Fruit fly (Drosophila melanogaster) whole organism, embryonic: Measurements from ENCODE around the gene CG16978.
A peak's percentile ranks its signal among the peaks of the same experiment; 100 is the strongest.

ENCODE experiments used
- CG11456 ChIP-seq: fragments of 200-800 bp; sonication (Bioruptor generic); IDR thresholded peaks from 3 replicates; pipeline ENCODE4 v1.3.6; 2022; ENCODE audit warnings: missing biosample characterization, missing genetic modification characterization
- CG11696 ChIP-seq: fragments of 200-800 bp; sonication (Bioruptor generic); IDR thresholded peaks from 2 replicates; pipeline ENCODE4 v1.3.6; 2022; ENCODE audit warnings: missing biosample characterization, missing genetic modification characterization
- CG12219 ChIP-seq: fragments of 200-800 bp; sonication (Bioruptor generic); optimal IDR thresholded peaks from 3 replicates; lab custom pipeline; 2018; ENCODE audit warnings: missing biosample characterization, mild to moderate bottlenecking, missing genetic modification characterization
- CG12391 ChIP-seq: fragments of 200-800 bp; sonication (Bioruptor generic); optimal IDR thresholded peaks from 3 replicates; lab custom pipeline; 2018; ENCODE audit warnings: missing biosample characterization, mild to moderate bottlenecking, missing genetic modification characterization, moderate library complexity
- CG13287 ChIP-seq: fragments of 200-800 bp; sonication (Bioruptor generic); IDR thresholded peaks from 2 replicates; pipeline ENCODE4 v1.3.6; 2022; ENCODE audit warnings: missing biosample characterization, missing genetic modification characterization; ENCODE audit not compliant: partially characterized antibody
- CG1529 ChIP-seq: fragments of 200-800 bp; sonication (Bioruptor generic); optimal IDR thresholded peaks from 3 replicates; lab custom pipeline; 2018; ENCODE audit warnings: missing biosample characterization, missing genetic modification characterization
- CG15479 ChIP-seq: fragments of 200-800 bp; sonication (Bioruptor generic); optimal IDR thresholded peaks from 3 replicates; lab custom pipeline; 2019; ENCODE audit warnings: missing biosample characterization, mild to moderate bottlenecking, missing genetic modification characterization, moderate library complexity
- CG1603 ChIP-seq: fragments of 200-800 bp; sonication (Bioruptor generic); optimal IDR thresholded peaks from 2 replicates; lab custom pipeline; 2019; ENCODE audit warnings: missing biosample characterization, mild to moderate bottlenecking, missing genetic modification characterization, moderate library complexity
- CG17829 ChIP-seq: fragments of 200-800 bp; optimal IDR thresholded peaks from 2 replicates; lab custom pipeline; 2019; ENCODE audit warnings: missing biosample characterization, mild to moderate bottlenecking, missing genetic modification characterization, moderate library complexity
- CG18619 ChIP-seq: fragments of 200-800 bp; sonication (Bioruptor generic); optimal IDR thresholded peaks from 3 replicates; lab custom pipeline; 2017; ENCODE audit warnings: missing biosample characterization, mild to moderate bottlenecking, missing genetic modification characterization
- CG2129 ChIP-seq: fragments of 200-800 bp; sonication (Bioruptor generic); IDR thresholded peaks from 2 replicates; pipeline ENCODE4 v1.3.6; 2022; ENCODE audit warnings: missing biosample characterization, missing genetic modification characterization; ENCODE audit not compliant: partially characterized antibody
- CG33557 ChIP-seq: fragments of 200-800 bp; sonication (Bioruptor generic); optimal IDR thresholded peaks from 2 replicates; lab custom pipeline; 2019; ENCODE audit warnings: missing biosample characterization, mild to moderate bottlenecking, missing genetic modification characterization, moderate library complexity
- CG6175 ChIP-seq: fragments of 200-800 bp; sonication (Bioruptor generic); IDR thresholded peaks from 3 replicates; pipeline ENCODE4 v1.3.6; 2022; ENCODE audit warnings: missing biosample characterization, missing genetic modification characterization
- CG6765 ChIP-seq: fragments of 200-800 bp; sonication (Bioruptor generic); optimal IDR thresholded peaks from 3 replicates; lab custom pipeline; 2017; ENCODE audit warnings: missing biosample characterization, mild to moderate bottlenecking, missing genetic modification characterization
- CG8359 ChIP-seq: fragments of 200-800 bp; sonication (Bioruptor generic); optimal IDR thresholded peaks from 2 replicates; lab custom pipeline; 2017; ENCODE audit warnings: missing biosample characterization, mild to moderate bottlenecking, missing genetic modification characterization, borderline replicate concordance
- CG9932 ChIP-seq: fragments of 200-800 bp; sonication (Bioruptor generic); IDR thresholded peaks from 2 replicates; pipeline ENCODE4 v1.3.6; 2022; ENCODE audit warnings: missing biosample characterization, missing genetic modification characterization
- CrebB ChIP-seq: fragments of 200-800 bp; sonication (Bioruptor generic); optimal IDR thresholded peaks from 3 replicates; lab custom pipeline; 2018; ENCODE audit warnings: missing biosample characterization, mild to moderate bottlenecking, missing genetic modification characterization
- Dll ChIP-seq: fragments of 200-800 bp; sonication (Bioruptor generic); IDR thresholded peaks from 4 replicates; pipeline ENCODE4 v1.3.6; 2022; ENCODE audit warnings: missing biosample characterization, missing genetic modification characterization; ENCODE audit not compliant: partially characterized antibody
- Elba2 ChIP-seq: fragments of 200-800 bp; sonication (Bioruptor generic); optimal IDR thresholded peaks from 3 replicates; lab custom pipeline; 2016; ENCODE audit warnings: missing biosample characterization, missing genetic modification characterization
- Gug ChIP-seq: fragments of 200-800 bp; sonication (Bioruptor generic); IDR thresholded peaks from 4 replicates; pipeline ENCODE4 v1.3.6; 2022; ENCODE audit warnings: missing biosample characterization, missing genetic modification characterization
- HLH4C ChIP-seq: fragments of 200-800 bp; sonication (Bioruptor generic); IDR thresholded peaks from 3 replicates; pipeline ENCODE4 v1.3.6; 2022; ENCODE audit warnings: missing biosample characterization, missing genetic modification characterization; ENCODE audit not compliant: partially characterized antibody
- Max ChIP-seq: fragments of 200-800 bp; sonication (Bioruptor generic); optimal IDR thresholded peaks from 2 replicates; lab custom pipeline; 2016; ENCODE audit warnings: missing biosample characterization, mild to moderate bottlenecking, missing genetic modification characterization
- Mrtf ChIP-seq: fragments of 200-800 bp; sonication (Bioruptor generic); IDR thresholded peaks from 3 replicates; pipeline ENCODE4 v1.3.6; 2022; ENCODE audit warnings: missing biosample characterization, missing genetic modification characterization
- Ravus ChIP-seq: fragments of 200-800 bp; sonication (Bioruptor generic); IDR thresholded peaks from 2 replicates; pipeline ENCODE4 v1.3.6; 2022; ENCODE audit warnings: missing biosample characterization, missing genetic modification characterization
- Rfx ChIP-seq: fragments of 200-800 bp; sonication (Bioruptor generic); IDR thresholded peaks from 2 replicates; pipeline ENCODE4 v1.3.6; 2022; ENCODE audit warnings: missing biosample characterization, missing genetic modification characterization
- Scr ChIP-seq: fragments of 200-800 bp; sonication (Bioruptor generic); IDR thresholded peaks from 2 replicates; pipeline ENCODE4 v1.3.6; 2022; ENCODE audit warnings: missing biosample characterization, missing genetic modification characterization; ENCODE audit not compliant: partially characterized antibody
- Xbp1 ChIP-seq: fragments of 200-800 bp; sonication (Bioruptor generic); optimal IDR thresholded peaks from 3 replicates; lab custom pipeline; 2016; ENCODE audit warnings: missing biosample characterization, mild to moderate bottlenecking, missing genetic modification characterization
- bbx ChIP-seq: fragments of 200-800 bp; sonication (Bioruptor generic); IDR thresholded peaks from 2 replicates; pipeline ENCODE4 v1.3.6; 2022; ENCODE audit warnings: missing biosample characterization, missing genetic modification characterization; ENCODE audit not compliant: partially characterized antibody
- caup ChIP-seq: fragments of 200-800 bp; sonication (Bioruptor generic); optimal IDR thresholded peaks from 3 replicates; lab custom pipeline; 2017; ENCODE audit warnings: missing biosample characterization, mild to moderate bottlenecking, missing genetic modification characterization, moderate library complexity; ENCODE audit not compliant: severe bottlenecking
- cg ChIP-seq: fragments of 200-800 bp; sonication (Bioruptor generic); optimal IDR thresholded peaks from 3 replicates; lab custom pipeline; 2019; ENCODE audit warnings: missing biosample characterization, mild to moderate bottlenecking, missing genetic modification characterization, moderate library complexity
- chm ChIP-seq: fragments of 200-800 bp; sonication (Bioruptor generic); IDR thresholded peaks from 2 replicates; pipeline ENCODE4 v1.3.6; 2022; ENCODE audit warnings: missing biosample characterization, missing genetic modification characterization
- ci ChIP-seq: fragments of 200-800 bp; sonication (Bioruptor generic); IDR thresholded peaks from 3 replicates; pipeline ENCODE4 v1.3.6; 2022; ENCODE audit warnings: missing biosample characterization, missing genetic modification characterization
- exex ChIP-seq: fragments of 200-800 bp; sonication (Bioruptor generic); optimal IDR thresholded peaks from 4 replicates; lab custom pipeline; 2018; ENCODE audit warnings: missing biosample characterization, mild to moderate bottlenecking, missing genetic modification characterization, moderate library complexity
- gsb-n ChIP-seq: fragments of 200-800 bp; sonication (Bioruptor generic); optimal IDR thresholded peaks from 3 replicates; lab custom pipeline; 2018; ENCODE audit warnings: missing biosample characterization, mild to moderate bottlenecking, missing genetic modification characterization
- hbn ChIP-seq: fragments of 200-800 bp; sonication (Bioruptor generic); IDR thresholded peaks from 2 replicates; pipeline ENCODE4 v1.3.6; 2022; ENCODE audit warnings: missing biosample characterization, missing genetic modification characterization; ENCODE audit not compliant: partially characterized antibody
- her ChIP-seq: fragments of 200-800 bp; sonication (Bioruptor generic); optimal IDR thresholded peaks from 2 replicates; lab custom pipeline; 2016; ENCODE audit warnings: missing biosample characterization, missing genetic modification characterization
- hkb ChIP-seq, 2 experiments: fragments of 200-800 bp in 1 of 2; fragments of >200 bp in 1 of 2; sonication (Bioruptor generic) in 1 of 2; IDR thresholded peaks in 1 of 2; optimal IDR thresholded peaks in 1 of 2; 2 replicates each; pipeline versions ENCODE4 v1.3.6 to Lab custom; 2017 to 2022; ENCODE audit warnings: missing biosample characterization in 1 of 2, missing genetic modification characterization in 1 of 2
- hth ChIP-seq: fragments of >200 bp; optimal IDR thresholded peaks from 2 replicates; lab custom pipeline; 2017; ENCODE audit warnings: inconsistent platforms
- ken ChIP-seq: fragments of 200-800 bp; sonication (Bioruptor generic); IDR thresholded peaks from 3 replicates; pipeline ENCODE4 v1.3.6; 2022; ENCODE audit warnings: missing biosample characterization, missing genetic modification characterization
- oc ChIP-seq: fragments of 200-800 bp; sonication (Bioruptor generic); optimal IDR thresholded peaks from 2 replicates; lab custom pipeline; 2018; ENCODE audit warnings: missing biosample characterization, mild to moderate bottlenecking, missing genetic modification characterization, moderate library complexity
- ranshi ChIP-seq: fragments of 200-800 bp; sonication (Bioruptor generic); IDR thresholded peaks from 2 replicates; pipeline ENCODE4 v1.3.6; 2022; ENCODE audit warnings: missing biosample characterization, missing genetic modification characterization
- row ChIP-seq: fragments of 200-800 bp; sonication (Bioruptor generic); IDR thresholded peaks from 3 replicates; pipeline ENCODE4 v1.3.6; 2022; ENCODE audit warnings: missing biosample characterization, missing genetic modification characterization
- sima ChIP-seq: fragments of 200-800 bp; sonication (Bioruptor generic); optimal IDR thresholded peaks from 2 replicates; lab custom pipeline; 2016; ENCODE audit warnings: missing biosample characterization, missing genetic modification characterization
- sug ChIP-seq: fragments of 200-800 bp; optimal IDR thresholded peaks from 2 replicates; lab custom pipeline; 2019; ENCODE audit warnings: missing biosample characterization, mild to moderate bottlenecking, missing genetic modification characterization, moderate library complexity
- unc-4 ChIP-seq: fragments of 200-800 bp; sonication (Bioruptor generic); IDR thresholded peaks from 2 replicates; pipeline ENCODE4 v1.3.6; 2022; ENCODE audit warnings: missing biosample characterization, missing genetic modification characterization; ENCODE audit not compliant: partially characterized antibody
- yki ChIP-seq: fragments of >200 bp; optimal IDR thresholded peaks from 3 replicates; lab custom pipeline; 2018

The CG16978 gene

DNA sequence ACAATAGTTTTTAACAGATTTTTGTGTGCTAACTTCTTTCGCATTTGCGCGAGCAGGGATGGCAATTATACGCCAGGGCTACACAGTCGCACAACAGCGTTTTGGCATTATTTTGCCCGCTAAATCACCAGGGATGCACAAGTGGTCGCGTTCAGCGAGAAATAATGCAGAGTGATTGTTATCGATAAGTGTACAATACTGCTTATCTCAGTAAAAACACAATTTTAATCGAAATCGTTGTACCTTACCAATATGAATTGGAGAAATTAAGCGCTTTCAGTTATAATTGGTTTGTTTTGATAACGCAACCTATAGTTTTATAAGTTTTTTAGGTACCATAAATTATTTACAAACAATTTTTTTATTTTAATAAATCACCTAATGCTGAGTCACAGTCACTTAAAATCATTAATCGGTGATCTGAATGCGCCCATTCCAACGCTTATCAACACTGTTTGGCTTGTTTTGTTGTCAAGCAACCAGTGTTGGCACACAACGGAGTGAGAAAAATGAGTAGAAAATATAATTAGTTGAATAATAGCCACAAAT lies 33.4 kb upstream of the CG16978 start, which contains the start of the genes Sfmbt and CG5439 (continued):
- peak; percentile 62 for TF ChIP-seq CG33557 (GFP tag; lab: Kevin White, UChicago)
- TF ChIP-seq CG1529 (GFP tag; lab: Kevin White, UChicago): no peak
- no peak for TF ChIP-seq sima (GFP tag; lab: Kevin White, UChicago)
- peak; percentile 82 for TF ChIP-seq Max
- TF ChIP-seq her (GFP tag; lab: Kevin White, UChicago): peak; percentile 70
- peak; percentile 80 for TF ChIP-seq CG17829 (tag; lab: Kevin White, UChicago)
- TF ChIP-seq caup (GFP tag; lab: Kevin White, UChicago): no peak
- no peak for TF ChIP-seq gsb-n
- TF ChIP-seq CG8359 (GFP tag; lab: Kevin White, UChicago): no peak
- peak; percentile 87 for TF ChIP-seq Xbp1 (GFP tag; lab: Kevin White, UChicago)
- TF ChIP-seq CG2129 (GFP tag; lab: Robert Waterston, UW): no peak
- TF ChIP-seq CG11696 (GFP tag; lab: Robert Waterston, UW): no peak
- TF ChIP-seq exex: no peak
- TF ChIP-seq CG18619 (GFP tag; lab: Kevin White, UChicago): peak; percentile 75
- TF ChIP-seq yki (lab: Kevin White, UChicago): no peak
- peak; percentile 59 for TF ChIP-seq ci (GFP tag; lab: Robert Waterston, UW)

dm6 chr2L:13176123-13176522 lies 32.7 kb upstream of the CG16978 start, which contains the start of gene CG43925:
CG43925 (plus strand) TSS chr2L:13176423.
- TF ChIP-seq ken (GFP tag; lab: Robert Waterston, UW) (0 out of 3 replicates have a peak, but pooled peaks have one; percentile 23), CG9932 (GFP tag; lab: Robert Waterston, UW) (no peak), CG1603 (no peak), Mrtf (no peak), Elba2 (no peak)
- TF ChIP-seq, all 482 proteins: peak for 1

- peak; percentile 65 for TF ChIP-seq cg (GFP tag; lab: Kevin White, UChicago)
- TF ChIP-seq CG11456 (GFP tag; lab: Robert Waterston, UW): no peak
- TF ChIP-seq CG6175 (GFP tag; lab: Robert Waterston, UW): no peak
- peak; percentile 39 for TF ChIP-seq CG15479
- TF ChIP-seq Dll (GFP tag; lab: Robert Waterston, UW): 0 out of 4 replicates have a peak, but pooled peaks have one; percentile 42
- no peak for TF ChIP-seq Rfx (GFP tag; lab: Robert Waterston, UW)
- no peak for TF ChIP-seq Gug
- no peak for TF ChIP-seq Ravus (GFP tag; lab: Robert Waterston, UW)
- no peak for TF ChIP-seq CG12219
- no peak for TF ChIP-seq CG6765
- TF ChIP-seq row: no peak
- TF ChIP-seq Scr (GFP tag; lab: Robert Waterston, UW): 0 out of 2 replicates have a peak, but pooled peaks have one; percentile 29
- no peak for TF ChIP-seq CrebB
- no peak for TF ChIP-seq hbn (GFP tag; lab: Robert Waterston, UW)
- TF ChIP-seq bbx: peak; percentile 1; the same call in 1 of the 2 replicates
- TF ChIP-seq hth (lab: Kevin White, UChicago): no peak
- no peak for TF ChIP-seq HLH4C
- TF ChIP-seq sug: no peak
- TF ChIP-seq hkb (optimal IDR thresholded peaks at IDR 0.05; lab: Kevin White, UChicago): no peak
- TF ChIP-seq hkb (GFP tag; IDR thresholded peaks at IDR 0.05; lab: Robert Waterston, UW): peak; percentile 17; the same call in 1 of the 2 replicates
- no peak for TF ChIP-seq chm (GFP tag; lab: Robert Waterston, UW)
- TF ChIP-seq CG13287 (GFP tag; lab: Robert Waterston, UW): peak; percentile 66; the same call in 1 of the 2 replicates
- no peak for TF ChIP-seq CG12391 (tag; lab: Kevin White, UChicago)
- no peak for TF ChIP-seq ranshi (GFP tag; lab: Robert Waterston, UW)
- TF ChIP-seq unc-4: 0 out of 2 replicates have a peak, but pooled peaks have one; percentile 32
- no peak for TF ChIP-seq oc
Measured at dm6 chr2L:13165802-13166347, 22.5 kb upstream of the CG16978 start, which contains the start of gene DnaJ-H. DnaJ-H (minus strand) TSS chr2L:13166072.
